Fruit fly (Drosophila melanogaster): ENCODE data around the gene CAH8.

Gene CAH8

dm6 chr3R:22356464-22357410 lies 32.8 kb downstream of the CAH8 start, which contains the start of gene Sar1 (continued):
- TF ChIP-seq Camta (GFP tag; optimal IDR thresholded peaks at IDR 0.05) (peak; percentile 35), dan (GFP tag; IDR thresholded peaks at IDR 0.05) (no peak), CG4424 (GFP tag; optimal IDR thresholded peaks at IDR 0.05) (no peak), gce (GFP tag; IDR thresholded peaks at IDR 0.05) (peak; percentile 23; the same call in 1 of the 3 replicates), tup (GFP tag; optimal IDR thresholded peaks at IDR 0.05) (no peak), ase (GFP tag; IDR thresholded peaks at IDR 0.05) (no peak), CG12219 (GFP tag; optimal IDR thresholded peaks at IDR 0.05) (no peak), CG42726 (GFP tag; IDR thresholded peaks at IDR 0.05; ENCODE audit: partially characterized antibody) (peak; percentile 96), kay (GFP tag; optimal IDR thresholded peaks at IDR 0.05) (no peak), Drgx (GFP tag; IDR thresholded peaks at IDR 0.05) (no peak), Oaz (GFP tag; IDR thresholded peaks at IDR 0.05) (no peak), dysf (GFP tag; IDR thresholded peaks at IDR 0.05) (no peak), corto (GFP tag; optimal IDR thresholded peaks at IDR 0.05) (no peak), Atf-2 (GFP tag; optimal IDR thresholded peaks at IDR 0.05) (no peak), fu2 (GFP tag; optimal IDR thresholded peaks at IDR 0.05) (peak; percentile 51), CG9797 (GFP tag; optimal IDR thresholded peaks at IDR 0.05) (peak; percentile 98), CG31388 (GFP tag; optimal IDR thresholded peaks at IDR 0.05) (no peak), shn (GFP tag; optimal IDR thresholded peaks at IDR 0.05) (peak; percentile 41), pum (GFP tag; optimal IDR thresholded peaks at IDR 0.05) (no peak), tx (GFP tag; optimal IDR thresholded peaks at IDR 0.05) (peak; percentile 45), nmo (GFP tag; optimal IDR thresholded peaks at IDR 0.05) (peak; percentile 84), CG4404 (GFP tag; IDR thresholded peaks at IDR 0.05) (no peak; the same call in 1 of the 2 replicates), CG12299 (tag; optimal IDR thresholded peaks at IDR 0.05) (no peak), CG3995 (GFP tag; optimal IDR thresholded peaks at IDR 0.05) (no peak), MESR4 (GFP tag; optimal IDR thresholded peaks at IDR 0.05) (peak; percentile 86), D (optimal IDR thresholded peaks at IDR 0.05) (peak; percentile 61), D (GFP tag; optimal IDR thresholded peaks at IDR 0.05) (no peak), CG13424 (tag; optimal IDR thresholded peaks at IDR 0.05) (peak; percentile 25), Lim3 (GFP tag; IDR thresholded peaks at IDR 0.05) (no peak), ewg (GFP tag; optimal IDR thresholded peaks at IDR 0.05) (peak; percentile 18), pzg (GFP tag; optimal IDR thresholded peaks at IDR 0.05) (peak; percentile 100), CG33213 (GFP tag; optimal IDR thresholded peaks at IDR 0.05) (peak; percentile 91), chinmo (GFP tag; IDR thresholded peaks at IDR 0.05; ENCODE audit: partially characterized antibody) (peak; percentile 94; the same call in 3 of the 4 replicates), CG11085 (GFP tag; IDR thresholded peaks at IDR 0.05) (no peak), wek (GFP tag; optimal IDR thresholded peaks at IDR 0.05) (no peak), CG30431 (GFP tag; optimal IDR thresholded peaks at IDR 0.05) (no peak), dm (GFP tag; optimal IDR thresholded peaks at IDR 0.05) (peak; percentile 59), CG10321 (GFP tag; IDR thresholded peaks at IDR 0.05) (no peak), HLH4C (GFP tag; IDR thresholded peaks at IDR 0.05; ENCODE audit: partially characterized antibody) (peak; percentile 82), al (GFP tag; IDR thresholded peaks at IDR 0.05) (0 out of 2 replicates have a peak, but pooled peaks have one; percentile 22), grau (tag; optimal IDR thresholded peaks at IDR 0.05) (peak; percentile 41), Sox102F (GFP tag; optimal IDR thresholded peaks at IDR 0.05) (no peak), CG6765 (GFP tag; optimal IDR thresholded peaks at IDR 0.05) (no peak), row (GFP tag; IDR thresholded peaks at IDR 0.05) (peak; percentile 44; the same call in 2 of the 3 replicates), CG7963 (GFP tag; IDR thresholded peaks at IDR 0.05; ENCODE audit: partially characterized antibody) (peak; percentile 78), CG18764 (GFP tag; optimal IDR thresholded peaks at IDR 0.05) (no peak), insv (GFP tag; optimal IDR thresholded peaks at IDR 0.05) (peak in 1 of 2 experiments; percentile 85), CG15696 (tag; optimal IDR thresholded peaks at IDR 0.05) (no peak), gcm2 (GFP tag; optimal IDR thresholded peaks at IDR 0.05) (no peak)

All from whole organism, embryonic.